Fruit fly (Drosophila melanogaster) whole organism: ENCODE data around the gene Gdi.

Experiments used
- Dll ChIP-seq: fragments of >200 bp; optimal IDR thresholded peaks from 2 replicates; lab custom pipeline; 2017
- EcR ChIP-seq, 2 experiments: fragments of >200 bp; optimal IDR thresholded peaks; 2 replicates each; lab custom pipeline; 2017; ENCODE audit warnings: missing biosample characterization in 2 of 2, missing genetic modification characterization in 2 of 2, missing genetic modification reagents in 2 of 2
- pan ChIP-seq: fragments of >200 bp; optimal IDR thresholded peaks from 2 replicates; lab custom pipeline; 2017
- psq ChIP-seq: fragments of >200 bp; optimal IDR thresholded peaks from 2 replicates; lab custom pipeline; 2017
- usp ChIP-seq: fragments of >200 bp; optimal IDR thresholded peaks from 2 replicates; lab custom pipeline; 2017; ENCODE audit warnings: missing biosample characterization, missing genetic modification characterization, mixed read lengths

dm6 chr2L:9506535-9507036 lies 11.9 kb upstream of the Gdi start:
- TF ChIP-seq psq (lab: Kevin White, UChicago): no peak
- TF ChIP-seq usp (GFP tag; lab: Kevin White, UChicago): no peak
- no peak for TF ChIP-seq EcR (GFP tag; optimal IDR thresholded peaks at IDR 0.05; lab: Kevin White, UChicago)
- TF ChIP-seq Dll (lab: Kevin White, UChicago): no peak
- TF ChIP-seq pan (lab: Kevin White, UChicago): no peak
